Worm (Caenorhabditis elegans) whole organism, L1 larva: ENCODE measurements around the gene R02D5.24.

Experiments used
- aly-2 ChIP-seq: fragments of 150-350 bp; optimal IDR thresholded peaks from 2 replicates; lab custom pipeline; 2014; ENCODE audit warnings: missing biosample characterization, missing genetic modification characterization
- lsy-2 ChIP-seq, 2 experiments: fragments of 150-350 bp; optimal IDR thresholded peaks; 2 replicates each; lab custom pipeline; 2014; ENCODE audit warnings: missing biosample characterization in 2 of 2, missing genetic modification characterization in 2 of 2
- nhr-76 ChIP-seq: sonication (generic microtip); optimal IDR thresholded peaks from 2 replicates; lab custom pipeline; 2017; ENCODE audit warnings: missing biosample characterization, missing genetic modification characterization
- ztf-11 ChIP-seq, 2 experiments: sonication (generic microtip); optimal IDR thresholded peaks; 2 replicates each; lab custom pipeline; 2016 to 2017; ENCODE audit warnings: missing genetic modification characterization in 2 of 2, missing biosample characterization in 1 of 2, missing compliant biosample characterization in 1 of 2

ce11 chrV:14493665-14494064 lies 7.5 kb upstream of the R02D5.24 start:
- TF ChIP-seq lsy-2 (tag; optimal IDR thresholded peaks at IDR 0.05; lab: Kevin White, UChicago), result no peak
- no peak for TF ChIP-seq nhr-76
- no peak for TF ChIP-seq aly-2 (tag; lab: Kevin White, UChicago)
- no peak for TF ChIP-seq ztf-11 (tag; optimal IDR thresholded peaks at IDR 0.05; lab: Kevin White, UChicago)
